Worm (Caenorhabditis elegans): ENCODE data around the gene Y66D12A.8.

Gene Y66D12A.8

DNA sequence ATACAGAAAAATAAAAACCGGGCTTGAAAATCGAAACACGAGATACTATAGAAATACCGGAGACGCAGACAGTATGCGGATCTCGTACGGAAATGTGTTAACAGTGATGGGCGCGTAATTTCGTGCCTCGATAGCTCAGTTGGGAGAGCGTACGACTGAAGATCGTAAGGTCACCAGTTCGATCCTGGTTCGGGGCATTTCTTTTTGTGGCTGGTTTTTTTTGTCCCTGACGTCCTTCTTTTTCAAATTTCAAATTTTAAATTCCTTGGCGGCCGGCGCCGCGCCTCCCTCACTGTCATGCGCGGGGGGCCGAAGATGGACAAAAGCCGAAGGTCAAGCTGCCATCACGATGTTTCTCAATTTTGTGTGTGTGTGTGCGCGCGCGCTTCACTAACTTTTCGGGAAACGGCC, 19.3 kb upstream of the Y66D12A.8 start:
- TF ChIP-seq lsy-2 (tag; optimal IDR thresholded peaks at IDR 0.05), result no peak
- no peak for TF ChIP-seq sma-9 (GFP tag; optimal IDR thresholded peaks at IDR 0.05)
- no peak for TF ChIP-seq sma-9 (tag; optimal IDR thresholded peaks at IDR 0.05)
- no peak for TF ChIP-seq peb-1 (tag; optimal IDR thresholded peaks at IDR 0.05)
- TF ChIP-seq mbf-1 (tag; optimal IDR thresholded peaks at IDR 0.05), result no peak
- peak; percentile 41 for TF ChIP-seq sma-3 (GFP tag; optimal IDR thresholded peaks at IDR 0.05)
- TF ChIP-seq gmeb-1 (tag; optimal IDR thresholded peaks at IDR 0.05), result no peak
- no peak for TF ChIP-seq blmp-1 (tag; optimal IDR thresholded peaks at IDR 0.05; ENCODE audit: insufficient read depth)
- TF ChIP-seq unc-39 (tag; optimal IDR thresholded peaks at IDR 0.05), result no peak
- TF ChIP-seq elt-3 (tag; optimal IDR thresholded peaks at IDR 0.05), result no peak
- no peak for TF ChIP-seq egl-27 (tag; optimal IDR thresholded peaks at IDR 0.05)
- no peak for TF ChIP-seq ama-1 (optimal IDR thresholded peaks at IDR 0.05)
- no peak for TF ChIP-seq elt-1 (tag; optimal IDR thresholded peaks at IDR 0.05)
- no peak for TF ChIP-seq ZK546.5 (tag; optimal IDR thresholded peaks at IDR 0.05)
- peak; percentile 22 for TF ChIP-seq nhr-21 (tag; optimal IDR thresholded peaks at IDR 0.05)
- TF ChIP-seq sem-4 (tag; optimal IDR thresholded peaks at IDR 0.05), result no peak
- peak; percentile 24 for TF ChIP-seq nhr-129 (tag; optimal IDR thresholded peaks at IDR 0.05)
- TF ChIP-seq ceh-82 (tag; optimal IDR thresholded peaks at IDR 0.05), result no peak
- no peak for TF ChIP-seq aly-2 (tag; optimal IDR thresholded peaks at IDR 0.05)
- TF ChIP-seq mdl-1 (tag; optimal IDR thresholded peaks at IDR 0.05), result no peak
- no peak for TF ChIP-seq R02D3.7 (tag; optimal IDR thresholded peaks at IDR 0.05)
- TF ChIP-seq ztf-4 (tag; optimal IDR thresholded peaks at IDR 0.05), result no peak
- no peak for TF ChIP-seq alr-1 (tag; optimal IDR thresholded peaks at IDR 0.05)
- no peak for TF ChIP-seq lin-13 (GFP tag; optimal IDR thresholded peaks at IDR 0.05)
- TF ChIP-seq ceh-16 (tag; optimal IDR thresholded peaks at IDR 0.05), result no peak
- no peak for TF ChIP-seq nhr-77 (tag; optimal IDR thresholded peaks at IDR 0.05)
- TF ChIP-seq F13H6.1 (tag; optimal IDR thresholded peaks at IDR 0.05), result no peak
- no peak for TF ChIP-seq ztf-1 (GFP tag; conservative IDR thresholded peaks at IDR 0.05)
- no peak for TF ChIP-seq fos-1 (tag; optimal IDR thresholded peaks at IDR 0.05)
- TF ChIP-seq nhr-12 (tag; optimal IDR thresholded peaks at IDR 0.05), result no peak
- TF ChIP-seq Y55F3AM.14 (GFP tag; optimal IDR thresholded peaks at IDR 0.05), result no peak
- TF ChIP-seq nhr-10 (tag; optimal IDR thresholded peaks at IDR 0.05), result no peak
- TF ChIP-seq nhr-23 (tag; optimal IDR thresholded peaks at IDR 0.05), result no peak
- TF ChIP-seq nhr-25 (tag; optimal IDR thresholded peaks at IDR 0.05), result peak; percentile 44

DNA sequence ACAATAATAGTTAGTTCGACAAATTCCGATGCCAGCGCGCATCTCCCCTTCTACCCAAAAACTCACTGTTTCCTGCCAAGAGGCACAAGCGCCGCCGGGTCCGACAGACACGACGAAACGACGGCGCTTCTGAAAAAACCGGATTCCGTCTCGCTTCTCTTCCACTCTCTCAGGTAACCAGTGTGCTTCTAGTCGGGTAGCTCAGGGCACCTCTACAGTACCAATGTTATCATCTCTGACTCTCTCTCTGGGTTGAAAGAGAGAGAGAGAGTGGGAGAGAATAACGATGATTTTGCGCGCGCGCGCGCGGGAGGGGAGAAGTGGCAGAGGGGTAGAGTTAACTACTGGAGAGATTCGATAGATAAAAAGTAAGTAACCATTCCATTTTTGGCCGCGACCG, 17.2 kb upstream of the Y66D12A.8 start:
- TF ChIP-seq nhr-12 (tag; optimal IDR thresholded peaks at IDR 0.05), result no peak
- peak; percentile 46 for TF ChIP-seq F13H6.1 (tag; optimal IDR thresholded peaks at IDR 0.05)
- no peak for TF ChIP-seq R02D3.7 (tag; optimal IDR thresholded peaks at IDR 0.05)
- peak; percentile 1 for TF ChIP-seq gmeb-1 (tag; optimal IDR thresholded peaks at IDR 0.05)
- peak; percentile 52 for TF ChIP-seq nhr-25 (tag; optimal IDR thresholded peaks at IDR 0.05)
- peak; percentile 17 for TF ChIP-seq ceh-16 (tag; optimal IDR thresholded peaks at IDR 0.05)

DNA sequence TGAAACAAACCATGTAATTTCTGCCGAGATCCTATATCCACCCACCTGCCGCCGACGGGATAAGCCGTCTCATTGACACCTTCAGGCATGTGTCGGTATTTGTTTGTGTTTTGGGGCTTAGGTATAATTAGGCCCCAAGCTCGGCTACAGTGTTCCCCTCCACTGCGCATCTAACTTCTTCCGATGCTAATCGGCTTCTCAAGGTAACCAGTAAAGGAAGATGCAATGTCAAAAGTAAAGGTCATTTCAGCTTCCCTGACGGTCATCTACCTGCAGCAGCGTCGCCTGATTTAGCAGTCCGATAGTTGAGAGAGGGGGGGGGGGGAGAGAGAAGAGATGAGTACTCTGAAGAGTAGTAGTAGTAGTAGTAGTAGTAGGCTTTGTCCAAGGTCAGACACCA, 15.8 kb upstream of the Y66D12A.8 start:
- TF ChIP-seq blmp-1 (tag; optimal IDR thresholded peaks at IDR 0.05; ENCODE audit: insufficient read depth) (no peak), egl-27 (tag; optimal IDR thresholded peaks at IDR 0.05) (peak; percentile 6), nhr-129 (tag; optimal IDR thresholded peaks at IDR 0.05) (no peak), ceh-16 (tag; optimal IDR thresholded peaks at IDR 0.05) (peak; percentile 15), nhr-25 (tag; optimal IDR thresholded peaks at IDR 0.05) (peak; percentile 36)

DNA sequence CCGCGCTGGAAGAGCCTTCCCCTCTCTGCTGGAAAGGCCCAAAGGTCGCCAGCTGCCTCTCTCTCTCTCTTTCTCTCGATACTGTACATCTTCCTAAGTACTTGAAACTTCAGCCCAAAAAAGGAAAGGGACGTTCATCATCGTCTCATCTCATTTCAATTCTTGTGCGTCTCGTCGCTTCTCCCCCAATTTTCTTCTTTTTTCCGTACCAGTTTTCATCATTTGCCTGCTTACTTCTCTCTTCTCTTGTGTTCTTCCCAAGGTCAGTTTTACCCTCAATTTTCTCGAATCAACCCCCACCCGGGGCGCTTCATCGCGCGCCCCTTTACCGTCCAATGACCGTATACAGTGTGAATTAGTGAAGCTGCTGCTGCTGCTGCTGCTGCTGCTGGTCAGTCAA, 14.3 kb upstream of the Y66D12A.8 start:
- TF ChIP-seq nhr-25 (tag; optimal IDR thresholded peaks at IDR 0.05) (peak; percentile 62), blmp-1 (tag; optimal IDR thresholded peaks at IDR 0.05; ENCODE audit: insufficient read depth) (peak; percentile 6), peb-1 (tag; optimal IDR thresholded peaks at IDR 0.05) (no peak)

DNA sequence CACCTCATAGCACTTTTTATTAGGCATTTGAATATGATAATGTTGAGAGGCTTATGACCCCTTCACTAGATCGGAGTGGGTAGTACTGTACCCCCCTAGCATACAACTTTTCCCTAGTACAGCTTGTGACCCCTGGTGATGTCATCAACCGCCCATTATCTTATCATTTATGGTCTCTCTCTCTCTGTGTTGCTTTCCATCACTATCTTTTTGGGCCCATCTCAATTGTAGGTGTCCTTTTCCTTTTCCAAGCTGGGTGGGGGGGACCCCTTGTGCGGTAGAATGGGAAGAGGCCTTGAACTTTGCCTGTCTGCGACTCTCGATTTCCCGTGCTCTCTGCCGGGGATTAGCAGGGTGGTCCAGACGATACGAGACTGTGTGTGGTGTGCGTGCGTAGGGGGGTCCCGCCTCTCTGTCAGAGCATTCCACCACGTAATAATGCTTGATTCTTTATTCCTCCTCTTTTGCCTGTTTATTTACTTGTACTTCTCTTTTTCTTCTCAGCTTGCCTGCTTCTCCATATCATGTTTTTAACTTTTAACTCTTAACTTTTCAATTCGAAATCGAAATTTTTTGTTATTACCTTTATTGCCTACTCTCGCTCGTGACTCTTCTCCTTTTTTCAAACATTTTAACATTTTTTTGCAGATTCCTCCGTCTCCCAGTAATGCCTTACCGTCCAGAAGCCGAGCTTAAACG, 13.4 kb upstream of the Y66D12A.8 start, which contains the start of gene ztf-29:
Gene ztf-29 (plus strand): TSS at position 649 of the 699 bp plus-strand sequence.
- no peak for TF ChIP-seq nhr-6 (tag; optimal IDR thresholded peaks at IDR 0.05)
- no peak for TF ChIP-seq dmd-4 (tag; optimal IDR thresholded peaks at IDR 0.05)
- no peak for TF ChIP-seq unc-62 (GFP tag; optimal IDR thresholded peaks at IDR 0.05)
- TF ChIP-seq sma-9 (GFP tag; optimal IDR thresholded peaks at IDR 0.05), result no peak
- no peak for TF ChIP-seq sma-9 (tag; optimal IDR thresholded peaks at IDR 0.05)
- no peak for TF ChIP-seq sma-3 (GFP tag; optimal IDR thresholded peaks at IDR 0.05)
- TF ChIP-seq C34F6.9 (tag; optimal IDR thresholded peaks at IDR 0.05), result no peak
- no peak for TF ChIP-seq nhr-25 (tag; optimal IDR thresholded peaks at IDR 0.05)
- TF ChIP-seq nhr-23 (tag; optimal IDR thresholded peaks at IDR 0.05), result no peak
- no peak for TF ChIP-seq ZK546.5 (tag; optimal IDR thresholded peaks at IDR 0.05)
- TF ChIP-seq egl-27 (tag; optimal IDR thresholded peaks at IDR 0.05), result no peak
- no peak for TF ChIP-seq crh-2 (tag; optimal IDR thresholded peaks at IDR 0.05)
- TF ChIP-seq nhr-11 (tag; optimal IDR thresholded peaks at IDR 0.05), result no peak

Data from whole organism, L2 larva.